Worm (Caenorhabditis elegans): Measurements from ENCODE around the gene K09E3.2.
"Not testable (repeated sequence)": the region's sequence is repeated elsewhere in the genome, so short reads cannot be mapped to it uniquely, and the experiment has no call there.

Gene K09E3.2

DNA sequence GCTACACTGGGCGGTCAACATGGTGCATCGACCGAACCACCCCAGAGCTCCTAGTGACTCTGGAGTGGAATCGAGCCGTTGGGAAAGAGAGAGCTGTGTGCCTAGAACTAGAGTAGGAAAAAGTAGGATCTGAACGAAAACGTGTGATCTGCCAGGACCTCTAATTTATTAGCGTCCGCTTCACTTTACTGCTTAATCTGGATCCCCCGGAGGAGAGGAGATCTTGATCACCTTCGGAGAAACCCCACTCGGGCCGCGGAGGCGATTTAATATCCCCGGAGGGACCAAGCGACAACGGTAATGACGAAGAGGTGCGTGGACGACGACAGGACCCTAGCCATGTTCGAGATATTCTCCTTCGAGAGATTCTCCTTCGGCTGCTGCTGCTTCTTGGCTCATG, at the start of gene K09E3.2:
Gene K09E3.2 (plus strand): TSS at position 301 of the 400 bp plus-strand sequence.
- not testable (repeated sequence) for TF ChIP-seq T22C8.4 (GFP tag; IDR thresholded peaks at IDR 0.05); tab-1 (GFP tag; IDR thresholded peaks at IDR 0.05); ref-1 (GFP tag; conservative IDR thresholded peaks at IDR 0.05)

ce11 chrX:17070495-17070894, 47.0 kb upstream of the K09E3.2 start:
- no peak for TF ChIP-seq ztf-23 (GFP tag; IDR thresholded peaks at IDR 0.05)
- no peak for TF ChIP-seq cog-1 (tag; optimal IDR thresholded peaks at IDR 0.05)
- TF ChIP-seq T22C8.4 (GFP tag; IDR thresholded peaks at IDR 0.05), result no peak
- TF ChIP-seq ref-1 (GFP tag; conservative IDR thresholded peaks at IDR 0.05), result no peak
- TF ChIP-seq ztf-29 (GFP tag; IDR thresholded peaks at IDR 0.05), result no peak
- no peak for TF ChIP-seq med-1 (GFP tag; optimal IDR thresholded peaks at IDR 0.05; ENCODE audit: insufficient read depth)
- TF ChIP-seq klf-2 (GFP tag; conservative IDR thresholded peaks at IDR 0.05), result no peak
- no peak for TF ChIP-seq tab-1 (GFP tag; IDR thresholded peaks at IDR 0.05)
- no peak for TF ChIP-seq flt-1 (GFP tag; IDR thresholded peaks at IDR 0.05)

DNA sequence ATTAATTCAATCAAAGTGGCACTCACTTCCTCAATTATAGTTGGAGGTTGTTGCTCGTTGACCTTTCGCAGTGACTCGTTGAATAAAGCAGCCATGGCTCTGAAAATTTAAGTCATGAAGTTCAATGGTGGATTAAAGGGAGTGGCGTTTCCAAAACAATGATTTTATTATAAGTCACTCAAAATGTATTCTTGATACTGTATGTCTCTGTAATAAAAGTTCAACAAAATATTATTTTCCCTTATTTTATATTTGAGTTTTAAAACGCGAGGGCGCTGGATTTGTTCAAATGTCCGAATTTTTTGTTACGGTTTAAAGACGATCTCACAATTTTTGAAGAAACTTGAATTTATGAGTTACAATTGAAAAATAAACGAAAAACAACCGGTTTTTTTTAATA, 45.4 kb upstream of the K09E3.2 start, which contains the start of gene C30G4.4:
Gene C30G4.4 (minus strand): TSS at position 101 of the 400 bp plus-strand sequence.
- TF ChIP-seq klf-2 (GFP tag; conservative IDR thresholded peaks at IDR 0.05), result no peak
- no peak for TF ChIP-seq flt-1 (GFP tag; IDR thresholded peaks at IDR 0.05)
- TF ChIP-seq T22C8.4 (GFP tag; IDR thresholded peaks at IDR 0.05), result no peak
- TF ChIP-seq tab-1 (GFP tag; IDR thresholded peaks at IDR 0.05), result no peak
- no peak for TF ChIP-seq ztf-23 (GFP tag; IDR thresholded peaks at IDR 0.05)
- TF ChIP-seq cog-1 (tag; optimal IDR thresholded peaks at IDR 0.05), result no peak
- no peak for TF ChIP-seq ref-1 (GFP tag; conservative IDR thresholded peaks at IDR 0.05)
- no peak for TF ChIP-seq med-1 (GFP tag; optimal IDR thresholded peaks at IDR 0.05; ENCODE audit: insufficient read depth)
- no peak for TF ChIP-seq ztf-29 (GFP tag; IDR thresholded peaks at IDR 0.05)

ce11 chrX:17080635-17081376, 36.7 kb upstream of the K09E3.2 start, which contains the start of the genes irld-23 and C08A9.10:
irld-23 (minus strand) TSS chrX:17080685.
C08A9.10 (plus strand) TSS chrX:17081179.
- TF ChIP-seq med-1 (GFP tag; optimal IDR thresholded peaks at IDR 0.05; ENCODE audit: insufficient read depth) (no peak), cog-1 (tag; optimal IDR thresholded peaks at IDR 0.05) (no peak), ref-1 (GFP tag; conservative IDR thresholded peaks at IDR 0.05) (no peak), ztf-29 (GFP tag; IDR thresholded peaks at IDR 0.05) (no peak), tab-1 (GFP tag; IDR thresholded peaks at IDR 0.05) (no peak), T22C8.4 (GFP tag; IDR thresholded peaks at IDR 0.05) (no peak), klf-2 (GFP tag; conservative IDR thresholded peaks at IDR 0.05) (no peak), flt-1 (GFP tag; IDR thresholded peaks at IDR 0.05) (no peak), ztf-23 (GFP tag; IDR thresholded peaks at IDR 0.05) (no peak)

- TF ChIP-seq flt-1 (GFP tag; IDR thresholded peaks at IDR 0.05) (no peak), ztf-29 (GFP tag; IDR thresholded peaks at IDR 0.05) (no peak), ztf-23 (GFP tag; IDR thresholded peaks at IDR 0.05) (no peak), med-1 (GFP tag; optimal IDR thresholded peaks at IDR 0.05; ENCODE audit: insufficient read depth) (no peak), cog-1 (tag; optimal IDR thresholded peaks at IDR 0.05) (no peak), tab-1 (GFP tag; IDR thresholded peaks at IDR 0.05) (no peak)
These were observed 25.0 kb upstream of the K09E3.2 start, which contains the start of gene sod-3 for ce11 chrX:17092416-17092815. sod-3 (plus strand) TSS chrX:17092753.

DNA sequence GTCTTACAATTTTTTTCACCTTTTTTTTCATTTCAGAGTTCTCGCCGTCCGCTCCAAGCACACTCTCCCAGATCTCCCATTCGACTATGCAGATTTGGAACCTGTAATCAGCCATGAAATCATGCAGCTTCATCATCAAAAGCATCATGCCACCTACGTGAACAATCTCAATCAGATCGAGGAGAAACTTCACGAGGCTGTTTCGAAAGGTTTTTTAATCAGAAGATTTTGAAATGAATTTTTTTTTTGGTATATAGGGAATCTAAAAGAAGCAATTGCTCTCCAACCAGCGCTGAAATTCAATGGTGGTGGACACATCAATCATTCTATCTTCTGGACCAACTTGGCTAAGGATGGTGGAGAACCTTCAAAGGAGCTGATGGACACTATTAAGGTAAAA, 24.3 kb upstream of the K09E3.2 start, which contains the start of gene C08A9.3:
Gene C08A9.3 (minus strand): TSS at position 101 of the 400 bp plus-strand sequence.
- TF ChIP-seq klf-2 (GFP tag; conservative IDR thresholded peaks at IDR 0.05), result no peak
- TF ChIP-seq T22C8.4 (GFP tag; IDR thresholded peaks at IDR 0.05), result no peak
- no peak for TF ChIP-seq flt-1 (GFP tag; IDR thresholded peaks at IDR 0.05)
- TF ChIP-seq cog-1 (tag; optimal IDR thresholded peaks at IDR 0.05), result no peak
- no peak for TF ChIP-seq ref-1 (GFP tag; conservative IDR thresholded peaks at IDR 0.05)
- TF ChIP-seq tab-1 (GFP tag; IDR thresholded peaks at IDR 0.05), result no peak
- no peak for TF ChIP-seq ztf-23 (GFP tag; IDR thresholded peaks at IDR 0.05)
- no peak for TF ChIP-seq med-1 (GFP tag; optimal IDR thresholded peaks at IDR 0.05; ENCODE audit: insufficient read depth)
- no peak for TF ChIP-seq ztf-29 (GFP tag; IDR thresholded peaks at IDR 0.05)

ce11 chrX:17096508-17097234, 20.8 kb upstream of the K09E3.2 start, which contains the start of gene lido-1:
lido-1 (minus strand) TSS chrX:17096558.
- TF ChIP-seq ztf-23 (GFP tag; IDR thresholded peaks at IDR 0.05), result no peak
- TF ChIP-seq ref-1 (GFP tag; conservative IDR thresholded peaks at IDR 0.05), result no peak
- no peak for TF ChIP-seq tab-1 (GFP tag; IDR thresholded peaks at IDR 0.05)

DNA sequence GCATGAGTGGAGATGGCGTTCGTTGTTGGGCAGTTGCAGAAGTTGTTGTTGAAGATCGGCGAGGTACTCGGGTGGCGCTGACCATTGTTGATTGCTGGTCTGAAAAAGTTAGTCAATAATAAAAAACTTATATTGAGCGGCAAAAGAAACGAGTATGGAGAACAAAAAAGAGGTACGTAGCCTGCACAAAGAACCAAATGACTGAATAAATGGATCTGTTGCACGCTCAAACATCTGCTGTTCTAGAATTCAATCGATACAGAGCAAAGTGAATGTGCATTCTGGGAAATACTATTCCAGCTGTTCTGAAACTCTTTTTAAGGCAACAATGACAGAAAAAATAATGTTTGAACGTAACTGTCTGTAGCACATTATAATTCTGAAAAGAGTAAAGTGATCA, 16.8 kb upstream of the K09E3.2 start, which contains the start of gene lido-2:
Gene lido-2 (minus strand): TSS at position 101 of the 400 bp plus-strand sequence.
- TF ChIP-seq cog-1 (tag; optimal IDR thresholded peaks at IDR 0.05) (no peak), ztf-23 (GFP tag; IDR thresholded peaks at IDR 0.05) (no peak), med-1 (GFP tag; optimal IDR thresholded peaks at IDR 0.05; ENCODE audit: insufficient read depth) (no peak), flt-1 (GFP tag; IDR thresholded peaks at IDR 0.05) (no peak), ztf-29 (GFP tag; IDR thresholded peaks at IDR 0.05) (no peak), ref-1 (GFP tag; conservative IDR thresholded peaks at IDR 0.05) (no peak), tab-1 (GFP tag; IDR thresholded peaks at IDR 0.05) (no peak), klf-2 (GFP tag; conservative IDR thresholded peaks at IDR 0.05) (no peak), T22C8.4 (GFP tag; IDR thresholded peaks at IDR 0.05) (no peak)

DNA sequence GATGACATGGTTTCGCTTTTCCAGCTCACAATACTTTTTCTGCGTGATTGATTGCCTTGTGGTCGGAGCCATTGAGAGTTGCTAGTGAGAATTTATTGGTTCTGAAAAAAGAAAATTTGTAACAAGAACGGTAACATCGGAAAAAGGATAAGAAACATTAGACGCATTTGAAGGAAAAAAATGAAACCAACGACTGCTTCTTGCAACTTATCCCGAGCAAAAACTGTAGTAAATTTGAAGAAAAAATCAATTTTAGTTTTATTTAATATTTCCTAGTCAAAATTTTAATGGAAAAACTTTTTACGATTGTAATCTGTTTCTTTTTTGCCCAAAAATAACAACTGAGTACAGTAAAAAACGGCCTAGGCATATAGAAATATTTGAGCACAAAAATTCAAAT, 9.8 kb upstream of the K09E3.2 start, which contains the start of gene lido-4:
Gene lido-4 (minus strand): TSS at position 101 of the 400 bp plus-strand sequence.
- no peak for TF ChIP-seq cog-1 (tag; optimal IDR thresholded peaks at IDR 0.05)
- TF ChIP-seq ref-1 (GFP tag; conservative IDR thresholded peaks at IDR 0.05), result no peak
- no peak for TF ChIP-seq ztf-29 (GFP tag; IDR thresholded peaks at IDR 0.05)
- TF ChIP-seq tab-1 (GFP tag; IDR thresholded peaks at IDR 0.05), result no peak
- no peak for TF ChIP-seq klf-2 (GFP tag; conservative IDR thresholded peaks at IDR 0.05)
- TF ChIP-seq ztf-23 (GFP tag; IDR thresholded peaks at IDR 0.05), result no peak
- TF ChIP-seq med-1 (GFP tag; optimal IDR thresholded peaks at IDR 0.05; ENCODE audit: insufficient read depth), result no peak
- TF ChIP-seq flt-1 (GFP tag; IDR thresholded peaks at IDR 0.05), result no peak
- TF ChIP-seq T22C8.4 (GFP tag; IDR thresholded peaks at IDR 0.05), result no peak
